Worm (Caenorhabditis elegans) whole organism, young adult: Measurements from ENCODE around the gene vnut-1.

Experiments used
- B0261.1 ChIP-seq: sonication (generic microtip); optimal IDR thresholded peaks from 2 replicates; lab custom pipeline; 2016; ENCODE audit warnings: mild to moderate bottlenecking, missing genetic modification characterization, moderate library complexity, missing compliant biosample characterization
- F23B12.7 ChIP-seq: sonication (generic microtip); optimal IDR thresholded peaks from 2 replicates; lab custom pipeline; 2017; ENCODE audit warnings: missing genetic modification characterization, mild to moderate bottlenecking, missing compliant biosample characterization, antibody characterized with exemption, moderate library complexity; ENCODE audit not compliant: insufficient read depth
- F37B4.10 ChIP-seq: fragments of 200-800 bp; sonication (Bioruptor generic); IDR thresholded peaks from 2 replicates; pipeline ENCODE4 v1.3.6; 2022; ENCODE audit warnings: missing genetic modification characterization, missing compliant biosample characterization
- F55B11.4 ChIP-seq: sonication (generic microtip); optimal IDR thresholded peaks from 2 replicates; lab custom pipeline; 2016; ENCODE audit warnings: missing compliant biosample characterization, missing genetic modification characterization, borderline replicate concordance; ENCODE audit not compliant: insufficient read depth
- F57A8.1 ChIP-seq: fragments of 200-800 bp; sonication (Bioruptor generic); optimal IDR thresholded peaks from 2 replicates; lab custom pipeline; 2018; ENCODE audit warnings: mild to moderate bottlenecking, missing genetic modification characterization, moderate library complexity, missing compliant biosample characterization
- T26A5.8 ChIP-seq: sonication (generic microtip); optimal IDR thresholded peaks from 2 replicates; lab custom pipeline; 2016; ENCODE audit warnings: missing genetic modification characterization, missing compliant biosample characterization
- Y53F4B.3 ChIP-seq: fragments of 200-800 bp; sonication (Bioruptor generic); IDR thresholded peaks from 2 replicates; pipeline ENCODE4 v1.3.6; 2022; ENCODE audit warnings: missing genetic modification reagents, missing genetic modification characterization, missing compliant biosample characterization
- akir-1 ChIP-seq: fragments of 200-800 bp; sonication (Bioruptor generic); optimal IDR thresholded peaks from 2 replicates; lab custom pipeline; 2018; ENCODE audit warnings: mild to moderate bottlenecking, missing genetic modification characterization, moderate library complexity, missing compliant biosample characterization
- bed-2 ChIP-seq: fragments of 200-800 bp; sonication (Bioruptor generic); IDR thresholded peaks from 2 replicates; pipeline ENCODE4 v1.3.6; 2022; ENCODE audit warnings: missing genetic modification reagents, missing genetic modification characterization, missing compliant biosample characterization
- ccch-3 ChIP-seq: fragments of 200-800 bp; sonication (Bioruptor generic); optimal IDR thresholded peaks from 2 replicates; lab custom pipeline; 2018; ENCODE audit warnings: mild to moderate bottlenecking, missing genetic modification characterization, missing compliant biosample characterization
- cebp-1 ChIP-seq, 2 experiments: fragments of 200-800 bp in 1 of 2; sonication (Bioruptor generic) in 1 of 2; sonication (generic microtip) in 1 of 2; IDR thresholded peaks in 1 of 2; optimal IDR thresholded peaks in 1 of 2; 2 replicates each; pipeline versions ENCODE4 v1.3.6 to Lab custom; 2017 to 2022; ENCODE audit warnings: missing compliant biosample characterization in 2 of 2, missing genetic modification characterization in 2 of 2, mild to moderate bottlenecking in 1 of 2, missing genetic modification reagents in 1 of 2, moderate library complexity in 1 of 2
- ceh-100 ChIP-seq: fragments of 200-800 bp; sonication (Bioruptor generic); IDR thresholded peaks from 2 replicates; pipeline ENCODE4 v1.3.6; 2022; ENCODE audit warnings: missing genetic modification reagents, missing genetic modification characterization, missing compliant biosample characterization
- ceh-40 ChIP-seq: fragments of 200-800 bp; sonication (Bioruptor generic); IDR thresholded peaks from 2 replicates; pipeline ENCODE4 v1.3.6; 2022; ENCODE audit warnings: missing genetic modification characterization, missing compliant biosample characterization
- ceh-58 ChIP-seq: fragments of 200-800 bp; sonication (Bioruptor generic); IDR thresholded peaks from 2 replicates; pipeline ENCODE4 v1.3.6; 2022; ENCODE audit warnings: missing genetic modification characterization, missing compliant biosample characterization
- ceh-79 ChIP-seq: sonication (generic microtip); optimal IDR thresholded peaks from 2 replicates; lab custom pipeline; 2017; ENCODE audit warnings: mild to moderate bottlenecking, missing genetic modification characterization, missing compliant biosample characterization
- chd-7 ChIP-seq: sonication (generic microtip); optimal IDR thresholded peaks from 2 replicates; lab custom pipeline; 2016; ENCODE audit warnings: mild to moderate bottlenecking, missing genetic modification characterization, moderate library complexity, missing compliant biosample characterization
- dpl-1 ChIP-seq: fragments of 150-350 bp; optimal IDR thresholded peaks from 2 replicates; lab custom pipeline; 2014; ENCODE audit warnings: missing biosample characterization, missing genetic modification reagents, missing genetic modification characterization
- ekl-4 ChIP-seq: fragments of 200-800 bp; sonication (Bioruptor generic); IDR thresholded peaks from 2 replicates; pipeline ENCODE4 v1.3.6; 2022; ENCODE audit warnings: missing genetic modification reagents, missing genetic modification characterization, missing compliant biosample characterization
- fkh-3 ChIP-seq: sonication (generic microtip); optimal IDR thresholded peaks from 2 replicates; lab custom pipeline; 2016; ENCODE audit warnings: mild to moderate bottlenecking, missing genetic modification characterization, missing compliant biosample characterization
- him-1 ChIP-seq: sonication (generic microtip); optimal IDR thresholded peaks from 2 replicates; lab custom pipeline; 2016; ENCODE audit warnings: missing genotype, missing genetic modification reagents, missing genetic modification characterization, missing compliant biosample characterization
- hmg-1.2 ChIP-seq: fragments of 200-800 bp; sonication (Bioruptor generic); IDR thresholded peaks from 2 replicates; pipeline ENCODE4 v1.3.6; 2022; ENCODE audit warnings: missing genetic modification reagents, missing genetic modification characterization, missing compliant biosample characterization
- hmg-20 ChIP-seq: fragments of 200-800 bp; sonication (Bioruptor generic); IDR thresholded peaks from 2 replicates; pipeline ENCODE4 v1.3.6; 2022; ENCODE audit warnings: missing genetic modification reagents, missing genetic modification characterization, missing compliant biosample characterization
- hrde-1 ChIP-seq: sonication (generic microtip); optimal IDR thresholded peaks from 2 replicates; lab custom pipeline; 2016; ENCODE audit warnings: missing genetic modification characterization, mild to moderate bottlenecking, missing compliant biosample characterization, moderate library complexity, missing genotype, missing genetic modification reagents, borderline replicate concordance
- lin-26 ChIP-seq: fragments of 200-800 bp; sonication (Bioruptor generic); IDR thresholded peaks from 2 replicates; pipeline ENCODE4 v1.3.6; 2022; ENCODE audit warnings: missing genetic modification reagents, missing genetic modification characterization, missing compliant biosample characterization
- lin-35 ChIP-seq, 3 experiments: fragments of 150-350 bp in 2 of 3; sonication (generic microtip) in 1 of 3; optimal IDR thresholded peaks; 2 replicates each; lab custom pipeline; 2014 to 2018; ENCODE audit warnings: missing biosample characterization in 3 of 3, missing genetic modification characterization in 3 of 3, missing genetic modification reagents in 3 of 3
- lin-54 ChIP-seq: fragments of 200-800 bp; sonication (Bioruptor generic); optimal IDR thresholded peaks from 2 replicates; lab custom pipeline; 2018; ENCODE audit warnings: mild to moderate bottlenecking, missing genetic modification characterization, missing compliant biosample characterization
- madf-10 ChIP-seq: sonication (generic microtip); optimal IDR thresholded peaks from 2 replicates; lab custom pipeline; 2016; ENCODE audit warnings: mild to moderate bottlenecking, missing genetic modification characterization, missing compliant biosample characterization
- madf-3 ChIP-seq: fragments of 200-800 bp; sonication (Bioruptor generic); IDR thresholded peaks from 2 replicates; pipeline ENCODE4 v1.3.6; 2022; ENCODE audit warnings: missing genetic modification reagents, missing genetic modification characterization, missing compliant biosample characterization
- mcd-1 ChIP-seq: fragments of 200-800 bp; sonication (Bioruptor generic); IDR thresholded peaks from 2 replicates; pipeline ENCODE4 v1.3.6; 2022; ENCODE audit warnings: missing genetic modification reagents, missing genetic modification characterization, missing compliant biosample characterization
- nfya-2 ChIP-seq: fragments of 200-800 bp; sonication (Bioruptor generic); IDR thresholded peaks from 2 replicates; pipeline ENCODE4 v1.3.6; 2022; ENCODE audit warnings: missing genetic modification reagents, missing genetic modification characterization, missing compliant biosample characterization
- nhr-120 ChIP-seq: fragments of 200-800 bp; sonication (Bioruptor generic); IDR thresholded peaks from 2 replicates; pipeline ENCODE4 v1.3.6; 2022; ENCODE audit warnings: missing genetic modification characterization, missing compliant biosample characterization
- rpc-1 ChIP-seq, 2 experiments: fragments of 150-350 bp in 1 of 2; sonication (generic microtip) in 1 of 2; optimal IDR thresholded peaks; 2 replicates each; lab custom pipeline; 2014 to 2018; ENCODE audit warnings: missing biosample characterization in 1 of 2, missing genetic modification characterization in 1 of 2, missing genetic modification reagents in 1 of 2, missing genotype in 1 of 2
- snpc-1.3 ChIP-seq: sonication (generic microtip); optimal IDR thresholded peaks from 2 replicates; lab custom pipeline; 2017; ENCODE audit warnings: missing genetic modification characterization, mild to moderate bottlenecking, missing compliant biosample characterization, antibody characterized with exemption, moderate library complexity, missing genotype, missing genetic modification reagents; ENCODE audit not compliant: insufficient read depth
- snpc-3.4 ChIP-seq: sonication (generic microtip); optimal IDR thresholded peaks from 2 replicates; lab custom pipeline; 2017; ENCODE audit warnings: missing genetic modification characterization, mild to moderate bottlenecking, missing compliant biosample characterization, antibody characterized with exemption, moderate library complexity, missing genotype, missing genetic modification reagents
- snpc-4 ChIP-seq, 5 experiments: fragments of 150-350 bp in 1 of 5; sonication (generic microtip) in 4 of 5; optimal IDR thresholded peaks; 2 replicates each; lab custom pipeline; 2014 to 2018; ENCODE audit warnings: missing genetic modification characterization in 5 of 5, missing biosample characterization in 3 of 5, antibody characterized with exemption in 2 of 5, mild to moderate bottlenecking in 2 of 5, missing compliant biosample characterization in 2 of 5, missing genotype in 2 of 5, moderate library complexity in 2 of 5, missing genetic modification reagents in 1 of 5
- somi-1 ChIP-seq: fragments of 200-800 bp; sonication (Bioruptor generic); optimal IDR thresholded peaks from 2 replicates; lab custom pipeline; 2018; ENCODE audit warnings: mild to moderate bottlenecking, missing genetic modification characterization, missing compliant biosample characterization
- sptf-2 ChIP-seq: fragments of 200-800 bp; sonication (Bioruptor generic); optimal IDR thresholded peaks from 2 replicates; lab custom pipeline; 2018; ENCODE audit warnings: mild to moderate bottlenecking, missing genetic modification characterization, missing compliant biosample characterization
- tbp1 ChIP-seq: fragments of 200-800 bp; sonication (Bioruptor generic); optimal IDR thresholded peaks from 2 replicates; lab custom pipeline; 2018; ENCODE audit warnings: mild to moderate bottlenecking, missing genetic modification characterization, missing compliant biosample characterization
- unc-130 ChIP-seq: sonication (generic microtip); optimal IDR thresholded peaks from 2 replicates; lab custom pipeline; 2016; ENCODE audit warnings: missing genetic modification reagents, missing genetic modification characterization, missing compliant biosample characterization
- zfh-2 ChIP-seq: fragments of 200-800 bp; sonication (Bioruptor generic); conservative IDR thresholded peaks from 2 replicates; pipeline ENCODE4 v1.3.6; 2022; ENCODE audit warnings: missing genetic modification reagents, missing genetic modification characterization, missing compliant biosample characterization
- ztf-18 ChIP-seq: sonication (generic microtip); optimal IDR thresholded peaks from 2 replicates; lab custom pipeline; 2016; ENCODE audit warnings: missing genotype, mild to moderate bottlenecking, missing genetic modification characterization, missing compliant biosample characterization
- ztf-25 ChIP-seq: fragments of 200-800 bp; sonication (Bioruptor generic); IDR thresholded peaks from 2 replicates; pipeline ENCODE4 v1.3.6; 2022; ENCODE audit warnings: missing genetic modification reagents, missing genetic modification characterization, missing compliant biosample characterization
- ztf-26 ChIP-seq: sonication (generic microtip); optimal IDR thresholded peaks from 2 replicates; lab custom pipeline; 2017; ENCODE audit warnings: missing genetic modification characterization, missing compliant biosample characterization

Gene vnut-1

ce11 chrII:14470020-14470419 is 19.6 kb upstream of the vnut-1 start:
- TF ChIP-seq him-1 (peak; percentile 64), nfya-2 (no peak)

DNA sequence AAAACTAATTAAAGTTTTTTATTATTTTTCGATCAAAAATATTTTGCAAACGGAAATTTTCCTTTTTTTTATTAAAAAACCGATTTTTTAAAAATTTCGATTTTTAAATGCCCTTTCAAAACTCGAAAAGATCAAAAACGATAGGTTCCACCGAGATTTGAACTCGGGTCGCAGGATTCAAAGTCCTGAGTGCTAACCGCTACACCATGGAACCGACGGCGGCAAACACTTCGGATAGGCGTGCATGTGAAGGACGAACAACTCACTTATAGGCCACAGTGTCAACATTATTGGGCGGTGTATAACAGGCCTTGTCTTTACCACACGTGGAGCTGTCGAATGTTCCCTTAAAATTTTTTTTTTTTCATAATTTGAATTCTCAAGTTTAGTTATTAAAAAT is 14.9 kb upstream of the vnut-1 start:
- TF ChIP-seq ceh-40 (GFP tag; lab: Robert Waterston, UW), result no peak
- peak; percentile 39 for TF ChIP-seq hmg-1.2
- no peak for TF ChIP-seq F55B11.4
- TF ChIP-seq B0261.1, result peak; percentile 69
- no peak for TF ChIP-seq lin-26
- no peak for TF ChIP-seq ztf-18
- peak; percentile 86 for TF ChIP-seq tbp1 (GFP tag; lab: Kevin White, UChicago)
- TF ChIP-seq bed-2 (GFP tag; lab: Robert Waterston, UW), result no peak
- TF ChIP-seq lin-54, result peak; percentile 18
- TF ChIP-seq mcd-1, result peak; percentile 44
- TF ChIP-seq snpc-4 (GFP tag; optimal IDR thresholded peaks at IDR 0.05; lab: Kevin White, UChicago), result no peak
- TF ChIP-seq snpc-4 (tag; optimal IDR thresholded peaks at IDR 0.05; lab: Kevin White, UChicago), result peak in 1 of 4 experiments; percentile 27
- peak; percentile 50 for TF ChIP-seq rpc-1 (optimal IDR thresholded peaks at IDR 0.05; lab: Kevin White, UChicago)
- TF ChIP-seq rpc-1 (tag; optimal IDR thresholded peaks at IDR 0.05; lab: Kevin White, UChicago), result peak; percentile 70

- TF ChIP-seq Y53F4B.3 (no peak), lin-35 (GFP tag; optimal IDR thresholded peaks at IDR 0.05; lab: Kevin White, UChicago) (peak in 2 of 3 experiments; percentile 11 to 55), sptf-2 (GFP tag; lab: Kevin White, UChicago) (no peak), hmg-20 (GFP tag; lab: Robert Waterston, UW) (no peak), akir-1 (no peak), fkh-3 (tag; lab: Kevin White, UChicago) (no peak), snpc-1.3 (tag; lab: Kevin White, UChicago) (no peak), somi-1 (GFP tag; lab: Kevin White, UChicago) (no peak), ceh-100 (peak; percentile 98), lin-26 (no peak), hrde-1 (tag; lab: Kevin White, UChicago) (no peak), ceh-79 (tag; lab: Kevin White, UChicago) (no peak), unc-130 (GFP tag; lab: Kevin White, UChicago) (peak; percentile 49), ekl-4 (GFP tag; lab: Robert Waterston, UW) (no peak; the same call in 1 of the 2 replicates), tbp1 (GFP tag; lab: Kevin White, UChicago) (peak; percentile 26), F37B4.10 (GFP tag; lab: Robert Waterston, UW) (no peak), ztf-26 (tag; lab: Kevin White, UChicago) (no peak), chd-7 (tag; lab: Kevin White, UChicago) (no peak), hmg-1.2 (no peak), dpl-1 (peak; percentile 68), zfh-2 (GFP tag; lab: Robert Waterston, UW) (no peak), nfya-2 (no peak), ceh-58 (GFP tag; lab: Robert Waterston, UW) (no peak), snpc-3.4 (tag; lab: Kevin White, UChicago) (peak; percentile 36), ccch-3 (GFP tag; lab: Kevin White, UChicago) (no peak), madf-10 (tag; lab: Kevin White, UChicago) (no peak), T26A5.8 (tag; lab: Kevin White, UChicago) (no peak), F23B12.7 (tag; lab: Kevin White, UChicago) (peak; percentile 41), F57A8.1 (no peak), nhr-120 (no peak), ztf-25 (GFP tag; lab: Robert Waterston, UW) (no peak), cebp-1 (GFP tag; IDR thresholded peaks at IDR 0.05; lab: Robert Waterston, UW) (no peak), cebp-1 (tag; optimal IDR thresholded peaks at IDR 0.05; lab: Kevin White, UChicago) (no peak), madf-3 (no peak)
These were observed 9.9 kb upstream of the vnut-1 start, which contains the start of gene C13B4.1 for ce11 chrII:14479583-14480245. Gene C13B4.1, minus strand, starts transcription at chrII:14479633.
